Worm (Caenorhabditis elegans): ENCODE measurements around the gene fbxc-23.

fbxc-23 gene

ce11 chrII:13609655-13610054, 13.3 kb upstream of the fbxc-23 start, which contains the start of gene gst-20 (continued):
- TF ChIP-seq Y116A8C.19 (tag; optimal IDR thresholded peaks at IDR 0.05; ENCODE audit: borderline replicate concordance) (no peak), ceh-82 (tag; optimal IDR thresholded peaks at IDR 0.05) (peak in 2 of 3 experiments; percentile 7 to 18), snu-23 (GFP tag; optimal IDR thresholded peaks at IDR 0.05) (peak; percentile 63), fkh-10 (GFP tag; optimal IDR thresholded peaks at IDR 0.05) (no peak), nhr-47 (tag; optimal IDR thresholded peaks at IDR 0.05) (peak; percentile 52), efl-1 (optimal IDR thresholded peaks at IDR 0.05) (peak; percentile 3 to 23), efl-1 (GFP tag; optimal IDR thresholded peaks at IDR 0.05 in 1 of 2) (peak in 1 of 2 experiments; percentile 90), vab-15 (tag; optimal IDR thresholded peaks at IDR 0.05) (no peak), lir-3 (tag; optimal IDR thresholded peaks at IDR 0.05; ENCODE audit: poor library complexity) (no peak), ceh-90 (tag; optimal IDR thresholded peaks at IDR 0.05) (no peak), nhr-77 (tag; optimal IDR thresholded peaks at IDR 0.05) (peak; percentile 88), elt-3 (tag; optimal IDR thresholded peaks at IDR 0.05) (peak in 5 of 6 experiments; percentile 39 to 78 (median 60)), efl-3 (GFP tag; optimal IDR thresholded peaks at IDR 0.05) (no peak), hpl-2 (GFP tag; optimal IDR thresholded peaks at IDR 0.05) (no peak), mab-9 (GFP tag; IDR thresholded peaks at IDR 0.05) (no peak), alr-1 (tag; optimal IDR thresholded peaks at IDR 0.05; ENCODE audit: borderline replicate concordance) (no peak), C16A3.4 (tag; optimal IDR thresholded peaks at IDR 0.05) (no peak), irx-1 (tag; optimal IDR thresholded peaks at IDR 0.05) (no peak), lin-13 (GFP tag; optimal IDR thresholded peaks at IDR 0.05) (no peak), lin-14 (GFP tag; optimal IDR thresholded peaks at IDR 0.05) (peak; percentile 90), ztf-11 (tag; optimal IDR thresholded peaks at IDR 0.05) (no peak), skn-1 (tag; optimal IDR thresholded peaks at IDR 0.05) (peak; percentile 61), C34B4.2 (tag; optimal IDR thresholded peaks at IDR 0.05) (no peak), dsc-1 (tag; optimal IDR thresholded peaks at IDR 0.05) (no peak), lsy-2 (tag; optimal IDR thresholded peaks at IDR 0.05) (peak; percentile 18 to 26), sptf-1 (tag; optimal IDR thresholded peaks at IDR 0.05) (no peak), zip-4 (GFP tag; optimal IDR thresholded peaks at IDR 0.05) (no peak), fkh-8 (tag; optimal IDR thresholded peaks at IDR 0.05) (no peak), snpc-4 (tag; optimal IDR thresholded peaks at IDR 0.05) (peak; percentile 20), mef-2 (tag; optimal IDR thresholded peaks at IDR 0.05) (no peak), nhr-237 (tag; optimal IDR thresholded peaks at IDR 0.05) (no peak), nhr-20 (tag; optimal IDR thresholded peaks at IDR 0.05) (peak; percentile 91), xbp-1 (tag; optimal IDR thresholded peaks at IDR 0.05) (peak; percentile 30)

- TF ChIP-seq C04F5.9 (tag; optimal IDR thresholded peaks at IDR 0.05) (no peak), nhr-85 (tag) (peak; percentile 29), aly-2 (tag; optimal IDR thresholded peaks at IDR 0.05) (no peak), hlh-4 (tag; optimal IDR thresholded peaks at IDR 0.05) (no peak), efl-1 (optimal IDR thresholded peaks at IDR 0.05) (no peak), efl-1 (GFP tag; optimal IDR thresholded peaks at IDR 0.05 in 1 of 2) (peak in 1 of 2 experiments; percentile 80), hpl-2 (GFP tag; optimal IDR thresholded peaks at IDR 0.05) (no peak), lin-13 (GFP tag; optimal IDR thresholded peaks at IDR 0.05) (no peak), nhr-77 (tag; optimal IDR thresholded peaks at IDR 0.05) (no peak)
Measured at ce11 chrII:13600904-13601303, 4.5 kb upstream of the fbxc-23 start, which contains the start of gene csp-1. TSS of gene csp-1 (plus strand) at chrII:13601204.

ce11 chrII:13595279-13595678, 1.1 kb downstream of the fbxc-23 start:
- TF ChIP-seq ets-5 (GFP tag; IDR thresholded peaks at IDR 0.05) (no peak), ceh-90 (tag; optimal IDR thresholded peaks at IDR 0.05) (no peak), isw-1 (GFP tag; IDR thresholded peaks at IDR 0.05) (no peak), grh-1 (GFP tag; IDR thresholded peaks at IDR 0.05) (no peak), snu-23 (GFP tag; optimal IDR thresholded peaks at IDR 0.05) (no peak), efl-1 (optimal IDR thresholded peaks at IDR 0.05) (no peak), efl-1 (GFP tag; optimal IDR thresholded peaks at IDR 0.05 in 1 of 2) (no peak), mep-1 (tag; optimal IDR thresholded peaks at IDR 0.05) (no peak), sptf-1 (tag; optimal IDR thresholded peaks at IDR 0.05) (no peak)

Data from whole organism, L1 larva.